Worm (Caenorhabditis elegans): ENCODE results near the gene F56D1.1.

Gene F56D1.1

DNA sequence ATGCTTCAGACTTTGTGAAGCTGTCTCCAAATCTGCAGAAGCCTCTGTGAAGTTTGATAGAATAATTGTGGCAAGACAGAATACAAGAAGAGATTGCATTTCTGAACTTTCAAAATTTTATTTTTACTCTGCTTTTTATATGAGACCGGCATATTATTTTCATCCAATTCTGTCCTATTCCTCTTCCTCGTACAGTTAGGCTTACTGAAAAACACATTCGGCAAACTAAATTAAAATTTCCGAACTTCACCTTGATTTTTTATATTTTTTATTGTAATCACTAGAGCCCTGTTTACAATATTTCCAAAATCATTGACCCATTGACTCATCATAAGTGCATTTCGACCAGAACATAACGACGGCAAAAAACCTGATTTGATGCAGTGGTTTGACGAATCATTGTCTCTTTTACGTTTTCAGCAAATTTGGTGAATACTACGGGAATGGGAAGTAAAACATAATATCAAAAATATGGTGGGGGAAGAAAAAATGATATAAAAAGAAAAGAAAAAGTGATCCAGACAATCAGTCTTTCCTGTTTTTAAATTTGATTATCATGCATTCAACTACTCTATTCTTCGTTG, 19.8 kb downstream of the F56D1.1 start, which contains the start of the genes suex-1 and F12A10.9:
TSS of gene suex-1 (minus strand) at position 101 of the 584 bp plus-strand sequence.
TSS of gene F12A10.9 (plus strand) at position 534 of the 584 bp plus-strand sequence.
- TF ChIP-seq let-526 (GFP tag; IDR thresholded peaks at IDR 0.05) (no peak), lsy-27 (tag; optimal IDR thresholded peaks at IDR 0.05; ENCODE audit: borderline replicate concordance, insufficient read depth) (no peak), lin-40 (tag; optimal IDR thresholded peaks at IDR 0.05) (no peak), egl-18 (GFP tag; IDR thresholded peaks at IDR 0.05) (no peak), Y67H2A.10 (GFP tag; conservative IDR thresholded peaks at IDR 0.05) (no peak), ekl-4 (GFP tag; IDR thresholded peaks at IDR 0.05) (no peak), hsf-1 (GFP tag; IDR thresholded peaks at IDR 0.05) (no peak), pha-4 (tag; optimal IDR thresholded peaks at IDR 0.05) (no peak), nhr-179 (tag; optimal IDR thresholded peaks at IDR 0.05) (no peak), pbrm-1 (GFP tag; IDR thresholded peaks at IDR 0.05) (no peak), dpff-1 (tag; optimal IDR thresholded peaks at IDR 0.05) (no peak), mes-4 (tag; optimal IDR thresholded peaks at IDR 0.05) (no peak), ZK185.1 (tag; optimal IDR thresholded peaks at IDR 0.05; ENCODE audit: poor library complexity, severe bottlenecking) (no peak), nfya-2 (GFP tag; IDR thresholded peaks at IDR 0.05) (no peak), cebp-1 (GFP tag; IDR thresholded peaks at IDR 0.05) (no peak), cebp-1 (tag; optimal IDR thresholded peaks at IDR 0.05) (no peak), hmg-1.2 (GFP tag; IDR thresholded peaks at IDR 0.05) (no peak), unc-130 (GFP tag; optimal IDR thresholded peaks at IDR 0.05) (no peak), ceh-27 (GFP tag; optimal IDR thresholded peaks at IDR 0.05) (no peak)

DNA sequence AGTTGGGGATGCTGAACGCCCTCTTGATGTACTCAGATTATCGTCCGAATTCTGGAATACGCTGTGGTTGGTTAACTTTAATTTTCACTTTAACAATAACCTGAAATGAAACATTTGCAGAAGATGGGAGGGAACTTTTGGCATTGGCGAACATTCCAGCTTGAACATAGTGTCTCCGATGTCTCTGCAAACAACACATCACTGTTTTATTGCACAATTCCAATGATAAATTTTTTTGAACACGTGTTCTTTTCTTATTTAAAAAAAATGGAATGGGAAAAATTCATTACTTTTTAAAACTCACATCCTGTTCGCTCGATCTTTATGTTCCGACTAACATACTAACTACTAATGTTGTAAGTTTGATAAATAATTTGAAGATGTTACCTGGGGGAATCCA, 22.1 kb downstream of the F56D1.1 start, which contains the start of gene fzy-1:
TSS of gene fzy-1 (plus strand) at position 301 of the 400 bp plus-strand sequence.
- TF ChIP-seq let-607 (tag; optimal IDR thresholded peaks at IDR 0.05), result no peak
- TF ChIP-seq ztf-6 (GFP tag; IDR thresholded peaks at IDR 0.05), result no peak
- TF ChIP-seq unc-62 (GFP tag; optimal IDR thresholded peaks at IDR 0.05), result no peak
- no peak for TF ChIP-seq him-1 (tag; optimal IDR thresholded peaks at IDR 0.05)
- TF ChIP-seq tbp1 (GFP tag; optimal IDR thresholded peaks at IDR 0.05), result no peak
- no peak for TF ChIP-seq ztf-3 (GFP tag; optimal IDR thresholded peaks at IDR 0.05)
- TF ChIP-seq hrde-1 (tag; optimal IDR thresholded peaks at IDR 0.05; ENCODE audit: borderline replicate concordance), result no peak
- no peak for TF ChIP-seq nhr-179 (tag; optimal IDR thresholded peaks at IDR 0.05)
- TF ChIP-seq snpc-1.3 (tag; optimal IDR thresholded peaks at IDR 0.05; ENCODE audit: insufficient read depth), result no peak
- no peak for TF ChIP-seq ztf-25 (GFP tag; IDR thresholded peaks at IDR 0.05)
- TF ChIP-seq snpc-4 (GFP tag; optimal IDR thresholded peaks at IDR 0.05), result no peak
- no peak for TF ChIP-seq snpc-4 (tag; optimal IDR thresholded peaks at IDR 0.05)
- no peak for TF ChIP-seq lin-26 (GFP tag; IDR thresholded peaks at IDR 0.05)
- TF ChIP-seq lsy-27 (tag; optimal IDR thresholded peaks at IDR 0.05; ENCODE audit: borderline replicate concordance, insufficient read depth), result no peak

DNA sequence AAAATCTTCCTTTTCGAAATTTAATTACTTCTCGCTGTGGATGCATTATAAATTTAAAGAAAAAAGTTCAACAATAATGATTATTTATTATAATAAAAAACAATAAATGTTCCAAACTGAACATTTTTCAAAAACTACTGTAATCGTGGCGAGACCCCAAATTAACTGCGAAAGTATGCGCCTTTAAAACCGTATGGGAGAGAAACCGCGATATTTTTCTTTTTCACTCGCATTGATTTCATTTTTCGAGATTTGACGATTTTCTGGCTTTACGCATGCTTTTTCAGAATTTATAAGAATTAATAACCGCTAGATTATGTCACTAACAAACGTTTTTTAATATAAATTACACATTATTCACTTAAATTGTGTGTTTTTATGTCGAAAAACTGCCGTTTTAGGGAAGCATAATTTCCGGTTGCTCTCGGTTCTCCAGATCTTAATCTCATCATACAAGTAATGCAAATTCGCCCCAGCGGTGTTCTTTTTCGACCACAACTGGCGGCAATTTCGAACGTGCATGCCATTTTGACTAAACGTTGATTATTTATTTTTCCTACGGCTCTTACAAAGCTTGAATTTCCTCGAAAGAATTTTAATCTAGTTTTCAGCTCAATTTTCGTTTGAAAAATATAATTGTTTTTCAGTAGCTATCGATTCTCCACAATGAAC, 22.7 kb downstream of the F56D1.1 start, which contains the start of gene F12A10.8:
TSS of gene F12A10.8 (minus strand) at position 79 of the 672 bp plus-strand sequence.
- no peak for TF ChIP-seq K11D2.4 (GFP tag; IDR thresholded peaks at IDR 0.05)
- no peak for TF ChIP-seq gei-17 (GFP tag; optimal IDR thresholded peaks at IDR 0.05)
- no peak for TF ChIP-seq pbrm-1 (GFP tag; IDR thresholded peaks at IDR 0.05)
- TF ChIP-seq lin-40 (tag; optimal IDR thresholded peaks at IDR 0.05), result no peak
- TF ChIP-seq hmg-1.2 (GFP tag; IDR thresholded peaks at IDR 0.05), result 0 out of 2 replicates have a peak, but pooled peaks have one; percentile 8
- peak; percentile 58; the same call in 1 of the 2 replicates for TF ChIP-seq D2030.7 (GFP tag; IDR thresholded peaks at IDR 0.05)
- peak; percentile 46; the same call in 1 of the 2 replicates for TF ChIP-seq mcd-1 (GFP tag; IDR thresholded peaks at IDR 0.05)
- TF ChIP-seq snpc-3.4 (tag; optimal IDR thresholded peaks at IDR 0.05), result peak; percentile 13
- TF ChIP-seq xnd-1 (tag; optimal IDR thresholded peaks at IDR 0.05), result peak; percentile 70
- peak; percentile 1 for TF ChIP-seq snpc-1.3 (tag; optimal IDR thresholded peaks at IDR 0.05; ENCODE audit: insufficient read depth)
- no peak for TF ChIP-seq akir-1 (GFP tag; optimal IDR thresholded peaks at IDR 0.05)
- TF ChIP-seq madf-6 (GFP tag; IDR thresholded peaks at IDR 0.05), result peak; percentile 87
- peak; percentile 93 for TF ChIP-seq lsl-1 (GFP tag; optimal IDR thresholded peaks at IDR 0.05)
- peak; percentile 67 for TF ChIP-seq madf-8 (GFP tag; conservative IDR thresholded peaks at IDR 0.05)
- TF ChIP-seq F55B11.4 (tag; optimal IDR thresholded peaks at IDR 0.05; ENCODE audit: borderline replicate concordance, insufficient read depth), result no peak
- peak; percentile 67 for TF ChIP-seq ceh-91 (GFP tag; IDR thresholded peaks at IDR 0.05)
